Worm (Caenorhabditis elegans): ENCODE measurements around the gene Y49F6B.13.

ce11 chrII:3499386-3499785 lies 27.9 kb upstream of the Y49F6B.13 start, which contains the start of gene Y49F6B.9:
- TF ChIP-seq ceh-9 (tag; optimal IDR thresholded peaks at IDR 0.05) (no peak), ceh-31 (tag; optimal IDR thresholded peaks at IDR 0.05) (no peak), pqm-1 (tag; optimal IDR thresholded peaks at IDR 0.05) (no peak)

All from whole organism, late embryonic.